Fruit fly (Drosophila melanogaster) whole organism, embryonic: ENCODE results near the gene CG8042.

ENCODE experiments used
- Bdp1 ChIP-seq: fragments of 200-800 bp; sonication (Bioruptor generic); optimal IDR thresholded peaks from 3 replicates; lab custom pipeline; 2016; ENCODE audit warnings: missing biosample characterization, missing genetic modification characterization
- CG12769 ChIP-seq: fragments of 200-800 bp; sonication (Bioruptor generic); optimal IDR thresholded peaks from 2 replicates; lab custom pipeline; 2019; ENCODE audit warnings: missing biosample characterization, mild to moderate bottlenecking, missing genetic modification characterization, moderate library complexity
- CG13894 ChIP-seq: fragments of 200-800 bp; sonication (Bioruptor generic); optimal IDR thresholded peaks from 3 replicates; lab custom pipeline; 2018; ENCODE audit warnings: missing biosample characterization, mild to moderate bottlenecking, missing genetic modification characterization, moderate library complexity
- CG15479 ChIP-seq: fragments of 200-800 bp; sonication (Bioruptor generic); optimal IDR thresholded peaks from 3 replicates; lab custom pipeline; 2019; ENCODE audit warnings: missing biosample characterization, mild to moderate bottlenecking, missing genetic modification characterization, moderate library complexity
- CG15601 ChIP-seq: fragments of 200-800 bp; sonication (Bioruptor generic); optimal IDR thresholded peaks from 3 replicates; lab custom pipeline; 2019; ENCODE audit warnings: missing biosample characterization, mild to moderate bottlenecking, missing genetic modification characterization, moderate library complexity
- CG17829 ChIP-seq: fragments of 200-800 bp; optimal IDR thresholded peaks from 2 replicates; lab custom pipeline; 2019; ENCODE audit warnings: missing biosample characterization, mild to moderate bottlenecking, missing genetic modification characterization, moderate library complexity
- CG2199 ChIP-seq: fragments of 200-800 bp; sonication (Bioruptor generic); IDR thresholded peaks from 3 replicates; pipeline ENCODE4 v1.3.6; 2022; ENCODE audit warnings: missing biosample characterization, missing genetic modification characterization
- CG2712 ChIP-seq: fragments of 200-800 bp; optimal IDR thresholded peaks from 3 replicates; lab custom pipeline; 2019; ENCODE audit warnings: missing biosample characterization, mild to moderate bottlenecking, missing genetic modification characterization, moderate library complexity
- CG31365 ChIP-seq: fragments of 200-800 bp; sonication (Bioruptor generic); optimal IDR thresholded peaks from 2 replicates; lab custom pipeline; 2018; ENCODE audit warnings: missing biosample characterization, mild to moderate bottlenecking, missing genetic modification characterization
- CG32532 ChIP-seq: fragments of 200-800 bp; sonication (Bioruptor generic); IDR thresholded peaks from 2 replicates; pipeline ENCODE4 v1.3.6; 2022; ENCODE audit warnings: missing biosample characterization, missing genetic modification characterization
- CG4282 ChIP-seq: fragments of 200-800 bp; sonication (Bioruptor generic); optimal IDR thresholded peaks from 2 replicates; lab custom pipeline; 2016; ENCODE audit warnings: missing biosample characterization, missing genetic modification characterization
- CG8388 ChIP-seq: fragments of 200-800 bp; sonication (Bioruptor generic); optimal IDR thresholded peaks from 2 replicates; lab custom pipeline; 2019; ENCODE audit warnings: missing biosample characterization, mild to moderate bottlenecking, missing genetic modification characterization, moderate library complexity
- CkIIα-i1 ChIP-seq: fragments of 200-800 bp; sonication (Bioruptor generic); IDR thresholded peaks from 2 replicates; pipeline ENCODE4 v1.3.6; 2022; ENCODE audit warnings: missing biosample characterization, missing genetic modification characterization
- D ChIP-seq, 2 experiments: fragments of 200-800 bp in 1 of 2; fragments of >200 bp in 1 of 2; sonication (Bioruptor generic) in 1 of 2; optimal IDR thresholded peaks; 2 replicates in 1 of 2; 3 replicates in 1 of 2; lab custom pipeline; 2017; ENCODE audit warnings: mild to moderate bottlenecking in 1 of 2, missing biosample characterization in 1 of 2, missing genetic modification characterization in 1 of 2, missing genetic modification reagents in 1 of 2
- D19B ChIP-seq: fragments of 200-800 bp; sonication (Bioruptor generic); optimal IDR thresholded peaks from 2 replicates; lab custom pipeline; 2017; ENCODE audit warnings: missing biosample characterization, mild to moderate bottlenecking, missing genetic modification characterization
- Dfd ChIP-seq, 2 experiments: fragments of >200 bp; optimal IDR thresholded peaks; 2 replicates each; lab custom pipeline; 2017; ENCODE audit warnings: missing biosample characterization in 2 of 2, missing genetic modification characterization in 2 of 2
- Dp ChIP-seq: fragments of 200-800 bp; sonication (Bioruptor generic); optimal IDR thresholded peaks from 2 replicates; lab custom pipeline; 2018; ENCODE audit warnings: missing biosample characterization, mild to moderate bottlenecking, missing genetic modification characterization, moderate library complexity
- Dref ChIP-seq: fragments of 200-800 bp; sonication (Bioruptor generic); IDR thresholded peaks from 2 replicates; pipeline ENCODE4 v1.3.6; 2022; ENCODE audit warnings: missing biosample characterization, missing genetic modification characterization
- HLH3B ChIP-seq: fragments of 200-800 bp; sonication (Bioruptor generic); IDR thresholded peaks from 2 replicates; pipeline ENCODE4 v1.3.6; 2022; ENCODE audit warnings: missing biosample characterization, missing genetic modification characterization
- HLHmδ ChIP-seq: fragments of 200-800 bp; sonication (Bioruptor generic); optimal IDR thresholded peaks from 2 replicates; lab custom pipeline; 2018; ENCODE audit warnings: missing biosample characterization, mild to moderate bottlenecking, missing genetic modification characterization, moderate library complexity
- Lpt ChIP-seq: fragments of >200 bp; optimal IDR thresholded peaks from 2 replicates; lab custom pipeline; 2018; ENCODE audit warnings: missing biosample characterization, missing genetic modification characterization
- Med ChIP-seq: fragments of 200-800 bp; sonication (Bioruptor generic); peaks from one replicate; lab custom pipeline; 2016; ENCODE audit warnings: missing biosample characterization, missing genetic modification characterization, mild to moderate bottlenecking, inconsistent platforms, moderate library complexity
- NFAT ChIP-seq: fragments of 200-800 bp; sonication (Bioruptor generic); IDR thresholded peaks from 2 replicates; pipeline ENCODE4 v1.3.6; 2022; ENCODE audit warnings: missing biosample characterization, missing genetic modification characterization
- NfI ChIP-seq: fragments of 200-800 bp; sonication (Bioruptor generic); optimal IDR thresholded peaks from 3 replicates; lab custom pipeline; 2018; ENCODE audit warnings: missing biosample characterization, mild to moderate bottlenecking, missing genetic modification characterization, moderate library complexity
- Pdp1 ChIP-seq, 2 experiments: fragments of 200-800 bp; sonication (Bioruptor generic); optimal IDR thresholded peaks; 3 replicates each; lab custom pipeline; 2016; ENCODE audit warnings: missing biosample characterization in 2 of 2, missing genetic modification characterization in 2 of 2, mild to moderate bottlenecking in 1 of 2, moderate library complexity in 1 of 2
- Ptx1 ChIP-seq: fragments of 200-800 bp; sonication (Bioruptor generic); IDR thresholded peaks from 2 replicates; pipeline ENCODE4 v1.3.6; 2022; ENCODE audit warnings: missing biosample characterization, missing genetic modification characterization
- Sry-β ChIP-seq: fragments of 200-800 bp; sonication (Bioruptor generic); optimal IDR thresholded peaks from 2 replicates; lab custom pipeline; 2018; ENCODE audit warnings: missing biosample characterization, mild to moderate bottlenecking, missing genetic modification characterization, moderate library complexity
- YL-1 ChIP-seq: fragments of 200-800 bp; sonication (Bioruptor generic); optimal IDR thresholded peaks from 3 replicates; lab custom pipeline; 2017; ENCODE audit warnings: missing biosample characterization, mild to moderate bottlenecking, missing genetic modification characterization
- ac ChIP-seq: fragments of 200-800 bp; sonication (Bioruptor generic); optimal IDR thresholded peaks from 3 replicates; lab custom pipeline; 2017; ENCODE audit warnings: missing biosample characterization, mild to moderate bottlenecking, missing genetic modification characterization
- az2 ChIP-seq: fragments of 200-800 bp; sonication (Bioruptor generic); optimal IDR thresholded peaks from 3 replicates; lab custom pipeline; 2016; ENCODE audit warnings: missing biosample characterization, missing genetic modification characterization
- bab2 ChIP-seq: fragments of 200-800 bp; sonication (Bioruptor generic); optimal IDR thresholded peaks from 2 replicates; lab custom pipeline; 2016; ENCODE audit warnings: missing biosample characterization, missing genetic modification characterization
- cg ChIP-seq: fragments of 200-800 bp; sonication (Bioruptor generic); optimal IDR thresholded peaks from 3 replicates; lab custom pipeline; 2019; ENCODE audit warnings: missing biosample characterization, mild to moderate bottlenecking, missing genetic modification characterization, moderate library complexity
- da ChIP-seq: fragments of 200-800 bp; sonication (Bioruptor generic); optimal IDR thresholded peaks from 2 replicates; lab custom pipeline; 2016; ENCODE audit warnings: missing biosample characterization, missing genetic modification characterization
- emc ChIP-seq: fragments of 200-800 bp; sonication (Bioruptor generic); optimal IDR thresholded peaks from 2 replicates; lab custom pipeline; 2016; ENCODE audit warnings: missing biosample characterization, missing genetic modification characterization
- fd96Cb ChIP-seq: fragments of 200-800 bp; sonication (Bioruptor generic); optimal IDR thresholded peaks from 2 replicates; lab custom pipeline; 2018; ENCODE audit warnings: missing biosample characterization, mild to moderate bottlenecking, missing genetic modification characterization, moderate library complexity
- gcm ChIP-seq: fragments of 200-800 bp; sonication (Bioruptor generic); optimal IDR thresholded peaks from 2 replicates; lab custom pipeline; 2019; ENCODE audit warnings: missing biosample characterization, mild to moderate bottlenecking, missing genetic modification characterization, moderate library complexity
- grn ChIP-seq: fragments of 200-800 bp; sonication (Bioruptor generic); optimal IDR thresholded peaks from 3 replicates; lab custom pipeline; 2017; ENCODE audit warnings: missing biosample characterization, missing genetic modification characterization
- kah ChIP-seq: fragments of 200-800 bp; sonication (Bioruptor generic); optimal IDR thresholded peaks from 2 replicates; lab custom pipeline; 2018; ENCODE audit warnings: missing biosample characterization, mild to moderate bottlenecking, missing genetic modification characterization
- kay ChIP-seq: fragments of 200-800 bp; sonication (Bioruptor generic); optimal IDR thresholded peaks from 2 replicates; lab custom pipeline; 2016; ENCODE audit warnings: missing biosample characterization, missing genetic modification characterization
- kni ChIP-seq: fragments of 200-800 bp; sonication (Bioruptor generic); optimal IDR thresholded peaks from 3 replicates; lab custom pipeline; 2017; ENCODE audit warnings: mild to moderate bottlenecking, missing biosample characterization, missing genetic modification reagents, missing genetic modification characterization
- salm ChIP-seq: fragments of 200-800 bp; sonication (Bioruptor generic); optimal IDR thresholded peaks from 2 replicates; lab custom pipeline; 2018; ENCODE audit warnings: missing biosample characterization, mild to moderate bottlenecking, missing genetic modification characterization
- scrt ChIP-seq: fragments of 200-800 bp; sonication (Bioruptor generic); optimal IDR thresholded peaks from 2 replicates; lab custom pipeline; 2018; ENCODE audit warnings: missing biosample characterization, mild to moderate bottlenecking, missing genetic modification characterization, moderate library complexity
- sens ChIP-seq: fragments of 200-800 bp; sonication (Bioruptor generic); peaks from one replicate; lab custom pipeline; 2016; ENCODE audit warnings: missing biosample characterization, missing genetic modification characterization
- slbo ChIP-seq: fragments of 200-800 bp; sonication (Bioruptor generic); IDR thresholded peaks from 2 replicates; pipeline ENCODE4 v1.3.6; 2022; ENCODE audit warnings: missing biosample characterization, missing genetic modification characterization
- sqz ChIP-seq: fragments of 200-800 bp; sonication (Bioruptor generic); optimal IDR thresholded peaks from 3 replicates; lab custom pipeline; 2018; ENCODE audit warnings: missing biosample characterization, mild to moderate bottlenecking, missing genetic modification characterization
- tll ChIP-seq, 2 experiments: fragments of 200-800 bp in 1 of 2; fragments of >200 bp in 1 of 2; sonication (Bioruptor generic) in 1 of 2; optimal IDR thresholded peaks; 2 replicates each; lab custom pipeline; 2017 to 2019; ENCODE audit warnings: missing biosample characterization in 2 of 2, missing genetic modification characterization in 2 of 2, mild to moderate bottlenecking in 1 of 2, moderate library complexity in 1 of 2
- toy ChIP-seq: fragments of 200-800 bp; sonication (Bioruptor generic); IDR thresholded peaks from 2 replicates; pipeline ENCODE4 v1.3.6; 2022; ENCODE audit warnings: missing biosample characterization, missing genetic modification characterization
- trh ChIP-seq: fragments of 200-800 bp; sonication (Bioruptor generic); optimal IDR thresholded peaks from 2 replicates; lab custom pipeline; 2016; ENCODE audit warnings: missing biosample characterization, missing genetic modification characterization
- twi ChIP-seq: fragments of 200-800 bp; optimal IDR thresholded peaks from 2 replicates; lab custom pipeline; 2019; ENCODE audit warnings: missing biosample characterization, mild to moderate bottlenecking, missing genetic modification characterization, moderate library complexity
- z ChIP-seq: fragments of 200-800 bp; sonication (Bioruptor generic); IDR thresholded peaks from 3 replicates; pipeline ENCODE4 v1.3.6; 2022; ENCODE audit warnings: missing biosample characterization, missing genetic modification characterization
- zen ChIP-seq: fragments of 200-800 bp; sonication (Bioruptor generic); optimal IDR thresholded peaks from 3 replicates; lab custom pipeline; 2018; ENCODE audit warnings: missing biosample characterization, mild to moderate bottlenecking, missing genetic modification characterization, moderate library complexity

CG8042 gene

DNA sequence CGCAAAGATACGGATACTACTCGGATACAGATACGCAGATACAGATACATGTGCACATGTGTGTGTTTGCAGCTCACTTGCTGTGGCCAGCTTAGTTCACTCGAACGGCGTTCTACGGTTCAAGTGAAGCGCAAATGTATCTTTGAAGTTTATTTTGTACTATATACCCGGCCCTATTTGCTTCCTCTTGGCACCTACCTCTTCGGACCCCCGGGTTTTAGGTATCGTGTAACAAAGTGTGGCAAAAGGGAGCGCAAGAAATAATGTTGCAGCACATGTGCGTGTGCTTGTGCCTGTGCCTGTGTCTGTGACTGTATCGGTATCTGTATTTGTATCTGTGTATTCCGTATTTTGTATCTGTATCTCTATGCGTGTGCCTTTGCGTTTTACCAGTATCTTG, 13.6 kb upstream of the CG8042 start:
- TF ChIP-seq NFAT (GFP tag; lab: Robert Waterston, UW): no peak
- TF ChIP-seq bab2: no peak
- TF ChIP-seq scrt (GFP tag; lab: Kevin White, UChicago): no peak
- no peak for TF ChIP-seq Sry-β
- TF ChIP-seq YL-1 (GFP tag; lab: Kevin White, UChicago): no peak
- no peak for TF ChIP-seq HLH3B
- TF ChIP-seq salm (tag; lab: Kevin White, UChicago): no peak
- TF ChIP-seq CG13894 (tag; lab: Kevin White, UChicago): peak; percentile 83
- no peak for TF ChIP-seq kay (GFP tag; lab: Kevin White, UChicago)
- no peak for TF ChIP-seq az2 (GFP tag; lab: Kevin White, UChicago)
- 0 out of 3 replicates have a peak, but pooled peaks have one; percentile 35 for TF ChIP-seq z
- TF ChIP-seq kah (GFP tag; lab: Kevin White, UChicago): no peak
- no peak for TF ChIP-seq Dfd (GFP tag; optimal IDR thresholded peaks at IDR 0.05; lab: Kevin White, UChicago)
- no peak for TF ChIP-seq grn (GFP tag; lab: Kevin White, UChicago)
- TF ChIP-seq Pdp1 (GFP tag; optimal IDR thresholded peaks at IDR 0.05; lab: Kevin White, UChicago): no peak
- TF ChIP-seq tll (GFP tag; optimal IDR thresholded peaks at IDR 0.05; lab: Kevin White, UChicago): no peak
- no peak for TF ChIP-seq sqz (GFP tag; lab: Kevin White, UChicago)
- TF ChIP-seq Bdp1 (GFP tag; lab: Kevin White, UChicago): no peak
- TF ChIP-seq twi: peak; percentile 59
- TF ChIP-seq Dref (GFP tag; lab: Robert Waterston, UW): no peak
- TF ChIP-seq cg: peak; percentile 84
- no peak for TF ChIP-seq NfI
- no peak for TF ChIP-seq CG12769 (tag; lab: Kevin White, UChicago)
- TF ChIP-seq da (GFP tag; lab: Kevin White, UChicago): no peak
- no peak for TF ChIP-seq fd96Cb
- TF ChIP-seq toy: 0 out of 2 replicates have a peak, but pooled peaks have one; percentile 11
- TF ChIP-seq CG4282: no peak
- TF ChIP-seq CG32532 (GFP tag; lab: Robert Waterston, UW): no peak
- TF ChIP-seq CG2199 (GFP tag; lab: Robert Waterston, UW): peak; percentile 56; the same call in 1 of the 3 replicates
- no peak for TF ChIP-seq emc (GFP tag; lab: Kevin White, UChicago)
- peak; percentile 53 for TF ChIP-seq Lpt
- no peak for TF ChIP-seq slbo
- TF ChIP-seq CG8388 (GFP tag; lab: Kevin White, UChicago): no peak
- TF ChIP-seq CG15479 (GFP tag; lab: Kevin White, UChicago): peak; percentile 96
- TF ChIP-seq HLHmδ (GFP tag; lab: Kevin White, UChicago): peak; percentile 33
- no peak for TF ChIP-seq zen
- TF ChIP-seq Dp (GFP tag; lab: Kevin White, UChicago): no peak
- TF ChIP-seq Ptx1 (GFP tag; lab: Robert Waterston, UW): no peak
- TF ChIP-seq trh (GFP tag; lab: Kevin White, UChicago): no peak

DNA sequence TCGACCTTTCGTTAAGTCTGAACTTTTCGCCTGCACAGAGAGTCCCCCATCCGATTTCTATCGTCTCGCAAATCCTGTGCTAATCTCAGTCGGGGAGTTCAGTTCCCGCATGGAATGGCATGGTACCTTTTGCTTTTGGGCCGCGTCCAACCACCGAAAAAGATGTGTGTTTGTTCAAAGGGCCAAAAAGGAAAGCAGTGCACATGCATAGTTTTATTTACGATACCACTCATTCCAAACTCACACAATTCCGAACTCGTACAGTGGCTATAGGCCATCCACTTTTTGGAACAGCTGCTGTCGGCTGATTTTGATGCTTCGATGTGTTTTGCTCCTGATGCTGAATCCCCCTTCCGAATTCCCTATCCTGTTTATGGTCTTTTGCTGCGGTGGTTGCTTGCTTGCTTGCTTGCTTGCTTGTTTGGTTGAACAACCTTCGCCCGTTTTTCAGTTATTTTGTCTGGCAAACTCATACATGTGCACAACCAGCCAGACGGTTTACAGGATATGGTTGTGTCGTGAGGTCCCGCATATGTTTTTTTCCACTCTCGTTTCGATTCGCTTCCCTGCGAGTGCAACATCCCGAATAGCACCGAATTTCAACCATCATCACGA, 9.9 kb upstream of the CG8042 start:
- TF ChIP-seq D (optimal IDR thresholded peaks at IDR 0.05; lab: Kevin White, UChicago) (peak; percentile 77), D (GFP tag; optimal IDR thresholded peaks at IDR 0.05; lab: Kevin White, UChicago) (no peak), CkIIα-i1 (GFP tag; lab: Robert Waterston, UW) (no peak), kni (GFP tag; lab: Kevin White, UChicago) (peak; percentile 76), CG15479 (GFP tag; lab: Kevin White, UChicago) (peak; percentile 4), gcm (peak; percentile 4), ac (peak; percentile 35), sens (GFP tag; lab: Kevin White, UChicago) (peak; percentile 72), CG31365 (tag; lab: Kevin White, UChicago) (peak; percentile 39), CG17829 (tag; lab: Kevin White, UChicago) (no peak), Med (GFP tag; lab: Kevin White, UChicago) (peak; percentile 28), CG2712 (peak; percentile 1), da (GFP tag; lab: Kevin White, UChicago) (peak; percentile 21), D19B (peak; percentile 37), CG15601 (peak; percentile 2)
